Fruit fly (Drosophila melanogaster): ENCODE data around the gene CG11679.

DNA sequence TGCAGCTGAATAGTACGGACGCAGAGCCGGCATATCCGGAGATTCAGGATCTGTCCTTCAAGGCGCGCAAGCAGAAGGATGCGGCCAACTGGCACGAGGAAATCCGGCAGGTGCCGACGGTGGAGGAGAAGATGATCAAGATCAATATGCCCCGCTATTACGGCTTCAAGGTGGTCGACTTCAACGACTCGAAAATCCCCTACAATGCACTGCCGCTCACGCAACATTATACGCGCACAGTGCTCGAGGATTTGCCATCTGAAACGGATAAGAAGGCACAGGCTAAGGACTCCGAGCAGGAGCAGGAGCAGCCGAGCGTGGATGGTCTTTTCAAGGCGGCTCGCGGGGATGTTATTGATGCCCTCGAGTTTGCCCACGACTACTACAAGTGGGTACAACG, 47.5 kb upstream of the CG11679 start:
- TF ChIP-seq Blimp-1 (GFP tag; optimal IDR thresholded peaks at IDR 0.05) (no peak), CG7368 (GFP tag; optimal IDR thresholded peaks at IDR 0.05) (no peak), eg (GFP tag; IDR thresholded peaks at IDR 0.05) (no peak)

All from whole organism, prepupa.